Fruit fly (Drosophila melanogaster): Measurements from ENCODE around the gene Nlg3.
A peak's percentile ranks its signal among the peaks of the same experiment; 100 is the strongest.

Gene Nlg3

DNA sequence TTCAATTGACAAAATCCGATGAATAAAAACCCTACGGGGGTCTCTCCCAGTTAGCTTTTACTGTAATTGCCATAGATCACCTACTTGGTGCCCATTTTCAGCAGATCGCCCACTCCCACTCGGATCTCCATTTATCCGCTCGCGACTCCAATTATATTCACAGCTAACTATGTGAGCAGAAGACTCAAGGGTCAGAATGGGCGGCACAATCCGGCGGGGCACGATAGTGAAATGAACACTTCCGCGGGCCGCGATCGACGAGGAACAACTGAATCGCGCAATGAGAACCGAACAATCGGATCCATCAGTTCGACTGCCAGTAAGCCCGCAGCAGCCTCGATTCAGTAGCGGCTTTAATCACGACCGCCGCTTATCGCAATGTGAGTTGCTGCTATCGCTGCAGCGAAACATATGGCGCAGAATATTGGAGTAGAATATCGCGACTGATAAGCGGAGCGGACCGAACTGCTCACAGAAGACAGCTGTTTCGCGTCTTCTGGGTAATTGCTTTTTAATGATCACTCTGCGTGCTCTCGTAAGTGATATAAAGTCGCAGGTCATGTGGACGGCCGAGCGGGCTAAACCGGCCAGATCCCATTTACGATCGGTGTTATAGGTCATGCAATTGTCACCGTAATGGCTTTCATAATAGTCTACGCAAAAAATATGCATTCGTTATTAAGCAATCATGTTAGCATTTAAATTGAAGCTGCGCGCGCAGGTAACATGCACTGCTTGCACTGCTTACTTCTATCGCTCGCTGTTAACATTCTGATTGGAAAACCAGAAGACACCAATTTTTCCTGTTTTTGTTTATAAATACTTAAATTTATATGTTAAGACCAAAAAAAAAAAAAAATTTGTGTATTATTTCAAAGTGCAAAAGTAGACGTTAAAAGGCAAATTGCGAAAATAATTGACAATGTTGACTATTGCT, 90.2 kb downstream of the Nlg3 start, which contains the start of gene alpha-Est1 (continued):
- TF ChIP-seq CG32532 (GFP tag; IDR thresholded peaks at IDR 0.05) (no peak), Doc3 (GFP tag; IDR thresholded peaks at IDR 0.05; ENCODE audit: partially characterized antibody) (no peak), jigr1 (GFP tag; IDR thresholded peaks at IDR 0.05) (no peak), rib (GFP tag; IDR thresholded peaks at IDR 0.05) (0 out of 2 replicates have a peak, but pooled peaks have one; percentile 11), stwl (tag; optimal IDR thresholded peaks at IDR 0.05) (peak; percentile 69), sens (GFP tag) (peak; percentile 26), pnt (GFP tag; optimal IDR thresholded peaks at IDR 0.05) (no peak), insv (GFP tag; optimal IDR thresholded peaks at IDR 0.05) (peak in 1 of 2 experiments; percentile 88), slbo (GFP tag; IDR thresholded peaks at IDR 0.05) (0 out of 2 replicates have a peak, but pooled peaks have one; percentile 10), Dp (GFP tag; optimal IDR thresholded peaks at IDR 0.05) (peak; percentile 45), zen (tag; optimal IDR thresholded peaks at IDR 0.05) (peak; percentile 94), HHEX (GFP tag; optimal IDR thresholded peaks at IDR 0.05) (no peak), CG16863 (GFP tag; optimal IDR thresholded peaks at IDR 0.05) (no peak), CG3847 (GFP tag; IDR thresholded peaks at IDR 0.05) (no peak), CG7372 (GFP tag; IDR thresholded peaks at IDR 0.05) (no peak)

DNA sequence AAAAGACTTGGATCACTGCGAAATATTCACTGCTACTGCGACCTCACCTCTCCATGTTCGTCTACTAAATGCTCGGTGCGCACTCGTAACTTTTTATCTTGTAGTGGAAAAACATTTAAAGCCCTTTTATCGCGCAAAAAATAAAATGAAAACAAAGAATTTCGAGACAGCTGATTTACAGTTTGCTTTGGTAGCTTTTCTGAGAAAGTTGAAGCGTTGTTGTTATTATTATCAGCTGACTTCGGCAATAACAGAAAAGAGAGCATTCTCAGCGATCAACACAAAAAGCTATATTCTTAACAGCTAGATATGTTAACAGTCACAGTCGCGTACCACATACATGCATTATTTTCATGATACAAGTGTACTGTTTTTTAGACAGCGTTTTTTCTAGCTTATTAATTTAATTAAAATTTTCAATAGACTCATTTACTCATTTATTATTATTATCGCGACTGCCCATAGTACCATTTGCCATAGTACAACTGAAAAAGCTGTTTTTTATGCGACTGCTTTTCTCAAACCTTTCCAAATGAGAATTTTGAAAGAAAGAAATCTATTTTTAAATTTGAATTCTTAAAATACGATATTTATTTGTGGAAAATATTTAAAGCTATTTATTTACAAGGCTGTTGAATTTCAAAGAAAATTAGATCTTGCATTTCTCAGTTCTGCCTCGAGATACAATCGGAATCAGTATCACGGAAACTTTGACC, 97.9 kb downstream of the Nlg3 start, which contains the start of the genes alpha-Est3 and alpha-Est2:
alpha-Est3 (minus strand) TSS at position 487 of the 716 bp plus-strand sequence.
alpha-Est2 (plus strand) TSS at position 666 of the 716 bp plus-strand sequence.
- TF ChIP-seq CG3065 (GFP tag; optimal IDR thresholded peaks at IDR 0.05) (no peak), Rx (GFP tag; IDR thresholded peaks at IDR 0.05) (no peak), run (tag; optimal IDR thresholded peaks at IDR 0.05) (no peak), NC2β (GFP tag; optimal IDR thresholded peaks at IDR 0.05) (no peak), Deaf1 (tag; optimal IDR thresholded peaks at IDR 0.05) (peak; percentile 36), CG13287 (GFP tag; IDR thresholded peaks at IDR 0.05; ENCODE audit: partially characterized antibody) (peak; percentile 24; the same call in 1 of the 2 replicates), E2f1 (GFP tag; IDR thresholded peaks at IDR 0.05) (no peak), lbe (GFP tag; optimal IDR thresholded peaks at IDR 0.05) (peak; percentile 22), her (GFP tag; optimal IDR thresholded peaks at IDR 0.05) (no peak), CG10321 (GFP tag; IDR thresholded peaks at IDR 0.05) (no peak), crp (GFP tag; optimal IDR thresholded peaks at IDR 0.05) (peak in 1 of 2 experiments; percentile 75), CG15073 (GFP tag; optimal IDR thresholded peaks at IDR 0.05) (peak; percentile 90), C15 (GFP tag; IDR thresholded peaks at IDR 0.05) (no peak), CG6689 (GFP tag; IDR thresholded peaks at IDR 0.05) (no peak), CG2678 (tag; optimal IDR thresholded peaks at IDR 0.05) (no peak), CG3726 (GFP tag; IDR thresholded peaks at IDR 0.05) (no peak), CG34224 (GFP tag; IDR thresholded peaks at IDR 0.05; ENCODE audit: partially characterized antibody) (peak; percentile 15; the same call in 1 of the 3 replicates), CG13123 (GFP tag; optimal IDR thresholded peaks at IDR 0.05) (no peak), CG11085 (GFP tag; IDR thresholded peaks at IDR 0.05) (no peak), CG4617 (GFP tag; optimal IDR thresholded peaks at IDR 0.05; ENCODE audit: borderline replicate concordance) (no peak), hkb (optimal IDR thresholded peaks at IDR 0.05) (no peak), hkb (GFP tag; IDR thresholded peaks at IDR 0.05) (no peak), CG15479 (GFP tag; optimal IDR thresholded peaks at IDR 0.05) (no peak), p53 (GFP tag; optimal IDR thresholded peaks at IDR 0.05) (no peak), CG8089 (GFP tag; optimal IDR thresholded peaks at IDR 0.05) (no peak), Med (GFP tag) (peak; percentile 21), CG4404 (GFP tag; IDR thresholded peaks at IDR 0.05) (no peak), sob (GFP tag; IDR thresholded peaks at IDR 0.05) (no peak), CG3995 (GFP tag; optimal IDR thresholded peaks at IDR 0.05) (peak; percentile 50), Blimp-1 (GFP tag; optimal IDR thresholded peaks at IDR 0.05) (no peak), CG6683 (GFP tag; optimal IDR thresholded peaks at IDR 0.05) (no peak), oc (tag; optimal IDR thresholded peaks at IDR 0.05) (no peak), seq (GFP tag; IDR thresholded peaks at IDR 0.05) (no peak)

Measured in whole organism, embryonic.